Fruit fly (Drosophila melanogaster): ENCODE measurements around the gene CG6094.

DNA sequence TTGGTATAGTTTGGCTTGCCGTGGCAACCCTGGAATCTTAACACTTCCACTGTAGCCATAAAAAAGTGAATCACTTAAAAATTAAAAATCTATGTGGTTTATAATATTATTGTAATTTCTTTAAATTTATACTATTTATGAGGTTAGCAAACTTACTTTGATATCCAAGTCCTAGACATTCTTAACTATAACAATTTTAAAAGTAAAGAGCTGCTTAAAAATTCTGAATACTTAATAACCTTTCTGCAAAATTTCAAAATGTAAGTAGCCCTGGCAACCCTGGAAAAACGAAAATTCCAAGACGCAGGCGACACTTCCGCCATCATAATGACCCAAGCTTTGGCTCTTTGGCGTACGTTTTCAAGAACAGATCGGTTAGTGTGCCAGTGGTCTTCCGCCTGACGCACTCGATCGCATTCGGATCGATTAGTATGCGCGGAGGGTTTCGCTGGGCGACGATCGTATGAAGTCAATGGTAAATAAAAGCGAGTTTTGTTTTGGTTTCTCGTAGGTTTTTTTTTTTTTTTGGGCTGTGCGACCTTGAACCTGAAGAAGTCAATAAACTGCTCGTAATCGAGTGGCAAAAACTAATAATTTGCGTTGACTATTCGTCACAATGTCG lies 8.8 kb downstream of the CG6094 start:
- no peak for TF ChIP-seq CG8478 (optimal IDR thresholded peaks at IDR 0.05)
- TF ChIP-seq CTCF (optimal IDR thresholded peaks at IDR 0.05), result no peak

All from S2 (cell line).